Worm (Caenorhabditis elegans): ENCODE measurements around the gene F16B12.6.

F16B12.6 gene

DNA sequence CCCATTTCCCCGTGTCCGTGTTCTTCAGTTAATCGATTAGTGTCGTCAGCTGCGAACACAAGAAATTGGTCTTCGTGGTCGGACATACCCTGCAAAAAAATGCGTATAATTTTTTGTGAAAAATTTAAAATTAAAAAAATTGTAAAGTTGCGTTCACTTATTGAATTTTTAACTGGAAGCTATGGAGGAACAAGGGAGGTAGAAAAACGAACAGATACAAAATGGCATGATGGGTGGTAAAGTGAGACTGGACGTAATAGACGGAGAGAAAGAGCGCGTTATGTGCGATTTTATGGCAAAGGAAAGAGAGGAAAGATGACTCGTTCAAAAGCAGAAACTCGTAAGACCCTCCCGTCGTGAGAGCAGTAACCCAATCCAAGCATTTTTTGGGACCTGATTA, 17.9 kb upstream of the F16B12.6 start, which contains the start of gene C33G3.6:
C33G3.6 (minus strand) TSS at position 101 of the 400 bp plus-strand sequence.
- TF ChIP-seq cog-1 (tag; optimal IDR thresholded peaks at IDR 0.05): no peak

DNA sequence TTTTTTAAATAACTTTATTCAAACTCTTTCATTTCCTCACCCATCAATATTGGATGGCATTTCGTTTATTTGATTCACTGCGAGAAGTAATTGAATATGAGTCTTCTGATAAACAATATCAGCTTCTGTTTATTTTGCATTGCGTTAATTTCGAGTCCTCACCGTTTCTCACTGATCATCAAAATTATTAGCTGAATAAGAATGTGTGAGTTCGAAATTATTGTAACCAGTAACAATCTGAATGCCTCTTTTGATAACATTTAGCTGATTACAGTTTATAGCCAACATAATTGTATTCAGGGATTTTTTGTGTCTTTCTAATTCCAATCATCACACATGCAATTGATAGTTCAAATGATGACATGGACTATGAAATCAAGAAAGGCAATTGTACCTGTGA, 16.9 kb upstream of the F16B12.6 start, which contains the start of gene F16B12.1:
F16B12.1 (plus strand) TSS at position 301 of the 400 bp plus-strand sequence.
- TF ChIP-seq med-1 (GFP tag; optimal IDR thresholded peaks at IDR 0.05; ENCODE audit: insufficient read depth) (no peak), klf-2 (GFP tag; conservative IDR thresholded peaks at IDR 0.05) (no peak), ztf-23 (GFP tag; IDR thresholded peaks at IDR 0.05) (no peak), ztf-29 (GFP tag; IDR thresholded peaks at IDR 0.05) (no peak), ref-1 (GFP tag; conservative IDR thresholded peaks at IDR 0.05) (no peak), T22C8.4 (GFP tag; IDR thresholded peaks at IDR 0.05) (no peak), tab-1 (GFP tag; IDR thresholded peaks at IDR 0.05) (no peak), cog-1 (tag; optimal IDR thresholded peaks at IDR 0.05) (no peak), flt-1 (GFP tag; IDR thresholded peaks at IDR 0.05) (no peak)

DNA sequence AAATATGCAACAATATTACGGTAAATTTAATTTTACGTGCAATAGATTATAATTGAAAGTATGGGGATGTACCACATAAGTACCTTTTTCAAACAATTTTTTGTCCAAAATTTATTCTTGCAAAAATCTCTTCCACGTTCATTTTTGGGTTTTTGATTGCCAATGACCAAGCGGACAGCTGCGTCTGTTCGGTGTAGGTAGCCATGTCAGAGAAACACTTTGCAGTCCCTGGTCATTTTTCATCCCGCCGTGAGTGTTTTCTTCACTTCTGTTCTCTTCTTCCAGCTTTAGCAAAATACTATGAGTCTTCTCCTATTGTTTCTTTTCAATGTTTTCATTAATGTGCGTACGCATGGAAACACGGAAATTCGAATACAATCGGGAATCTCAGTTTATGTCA, 12.0 kb upstream of the F16B12.6 start, which contains the start of gene dsl-4:
dsl-4 (plus strand) TSS at position 301 of the 400 bp plus-strand sequence.
- TF ChIP-seq ref-1 (GFP tag; conservative IDR thresholded peaks at IDR 0.05) (no peak), tab-1 (GFP tag; IDR thresholded peaks at IDR 0.05) (no peak), ztf-29 (GFP tag; IDR thresholded peaks at IDR 0.05) (no peak), T22C8.4 (GFP tag; IDR thresholded peaks at IDR 0.05) (no peak), med-1 (GFP tag; optimal IDR thresholded peaks at IDR 0.05; ENCODE audit: insufficient read depth) (no peak), ztf-23 (GFP tag; IDR thresholded peaks at IDR 0.05) (no peak), flt-1 (GFP tag; IDR thresholded peaks at IDR 0.05) (no peak), cog-1 (tag; optimal IDR thresholded peaks at IDR 0.05) (no peak), klf-2 (GFP tag; conservative IDR thresholded peaks at IDR 0.05) (no peak)

DNA sequence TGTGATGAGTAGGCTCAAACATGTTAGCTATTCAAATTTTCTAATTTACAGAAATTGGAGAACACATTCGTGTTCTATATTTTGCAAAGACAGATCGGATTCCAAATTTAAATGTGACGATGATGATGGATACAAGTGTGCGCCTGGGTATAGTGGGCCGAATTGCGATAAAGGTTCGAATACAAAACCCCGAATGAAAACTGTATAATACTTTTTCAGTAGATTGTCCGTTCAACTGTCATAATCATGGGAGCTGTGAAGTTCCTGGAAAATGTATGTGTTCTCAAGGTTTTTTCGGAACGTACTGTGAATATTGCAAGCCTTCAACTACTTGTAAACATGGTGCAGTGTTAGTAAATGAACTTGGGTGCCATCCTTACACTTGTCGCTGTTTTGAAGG, 11.1 kb upstream of the F16B12.6 start:
- TF ChIP-seq ref-1 (GFP tag; conservative IDR thresholded peaks at IDR 0.05): no peak
- TF ChIP-seq T22C8.4 (GFP tag; IDR thresholded peaks at IDR 0.05): no peak
- no peak for TF ChIP-seq ztf-23 (GFP tag; IDR thresholded peaks at IDR 0.05)
- TF ChIP-seq ztf-29 (GFP tag; IDR thresholded peaks at IDR 0.05): no peak
- TF ChIP-seq cog-1 (tag; optimal IDR thresholded peaks at IDR 0.05): no peak
- TF ChIP-seq flt-1 (GFP tag; IDR thresholded peaks at IDR 0.05): no peak
- no peak for TF ChIP-seq tab-1 (GFP tag; IDR thresholded peaks at IDR 0.05)
- no peak for TF ChIP-seq klf-2 (GFP tag; conservative IDR thresholded peaks at IDR 0.05)
- no peak for TF ChIP-seq med-1 (GFP tag; optimal IDR thresholded peaks at IDR 0.05; ENCODE audit: insufficient read depth)

DNA sequence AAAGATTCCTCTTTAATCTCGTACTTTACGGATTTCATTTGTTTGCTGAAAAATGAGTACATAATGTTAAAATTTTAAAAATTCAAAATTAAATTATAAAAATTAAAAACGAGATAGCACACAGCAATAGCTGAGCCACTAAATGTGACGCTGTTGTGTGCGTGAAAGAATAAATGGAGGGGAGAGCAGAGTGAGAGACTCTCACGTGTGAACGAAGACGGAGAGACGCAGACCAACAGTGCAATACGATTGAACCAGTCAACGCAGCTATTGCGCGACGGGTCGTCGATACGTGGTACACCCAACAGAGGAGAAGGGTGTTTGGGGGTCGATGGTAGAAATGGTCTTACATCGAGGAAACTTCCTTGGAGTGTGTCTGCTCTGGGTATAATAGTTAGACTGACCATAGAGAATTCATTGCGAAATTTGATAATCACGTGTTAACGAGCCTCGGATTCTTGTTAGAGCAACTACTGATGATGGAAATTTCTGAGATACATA, 3.4 kb upstream of the F16B12.6 start, which contains the start of gene F16B12.4:
F16B12.4 (minus strand) TSS at position 51 of the 501 bp plus-strand sequence.
- no peak for TF ChIP-seq klf-2 (GFP tag; conservative IDR thresholded peaks at IDR 0.05)
- TF ChIP-seq T22C8.4 (GFP tag; IDR thresholded peaks at IDR 0.05): no peak
- no peak for TF ChIP-seq ztf-29 (GFP tag; IDR thresholded peaks at IDR 0.05)
- TF ChIP-seq cog-1 (tag; optimal IDR thresholded peaks at IDR 0.05): no peak
- no peak for TF ChIP-seq ref-1 (GFP tag; conservative IDR thresholded peaks at IDR 0.05)
- TF ChIP-seq tab-1 (GFP tag; IDR thresholded peaks at IDR 0.05): no peak
- no peak for TF ChIP-seq ztf-23 (GFP tag; IDR thresholded peaks at IDR 0.05)
- TF ChIP-seq flt-1 (GFP tag; IDR thresholded peaks at IDR 0.05): no peak
- no peak for TF ChIP-seq med-1 (GFP tag; optimal IDR thresholded peaks at IDR 0.05; ENCODE audit: insufficient read depth)

DNA sequence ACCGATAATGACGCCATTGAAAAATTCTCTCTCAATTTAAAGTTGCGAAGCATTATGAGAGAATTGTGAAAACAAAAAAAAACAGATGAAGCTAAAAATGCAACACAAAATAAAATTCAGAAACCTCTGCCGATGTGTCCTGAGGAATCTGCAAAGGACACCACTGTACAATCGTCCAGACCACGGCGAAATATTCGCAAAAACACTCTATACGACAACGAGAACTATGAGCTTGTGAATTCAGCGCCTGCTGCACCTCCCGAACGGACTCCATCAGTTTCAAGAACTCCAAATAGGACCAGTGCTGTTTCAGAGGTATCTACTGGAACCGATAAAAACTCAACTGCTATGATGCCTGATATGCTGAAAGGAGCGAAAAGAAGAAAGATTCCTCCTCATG, 358 bp downstream of the F16B12.6 start:
- TF ChIP-seq ref-1 (GFP tag; conservative IDR thresholded peaks at IDR 0.05): no peak

DNA sequence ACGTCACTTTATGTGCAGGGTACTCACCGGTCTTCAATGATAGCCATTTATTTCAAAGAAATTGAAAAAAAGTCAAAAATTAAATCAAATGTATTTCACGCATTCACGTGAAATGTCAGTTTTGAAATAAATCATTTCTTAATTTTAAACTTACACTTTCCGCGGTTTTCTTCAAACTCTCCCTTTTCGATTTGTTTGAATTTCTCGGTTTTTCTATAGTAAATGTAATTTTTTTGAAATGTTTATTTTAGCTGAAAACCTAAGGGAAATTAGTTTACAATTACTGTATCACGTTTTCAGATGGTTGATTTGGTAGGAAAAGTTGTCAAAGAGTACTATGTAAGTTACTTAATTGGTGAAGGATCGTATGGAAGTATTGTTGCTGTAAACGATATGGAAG, 6.1 kb downstream of the F16B12.6 start, which contains the start of gene F16B12.7:
F16B12.7 (plus strand) TSS at position 301 of the 400 bp plus-strand sequence.
- TF ChIP-seq T22C8.4 (GFP tag; IDR thresholded peaks at IDR 0.05): no peak
- TF ChIP-seq tab-1 (GFP tag; IDR thresholded peaks at IDR 0.05): no peak
- no peak for TF ChIP-seq ztf-29 (GFP tag; IDR thresholded peaks at IDR 0.05)
- no peak for TF ChIP-seq cog-1 (tag; optimal IDR thresholded peaks at IDR 0.05)
- no peak for TF ChIP-seq klf-2 (GFP tag; conservative IDR thresholded peaks at IDR 0.05)
- no peak for TF ChIP-seq flt-1 (GFP tag; IDR thresholded peaks at IDR 0.05)
- TF ChIP-seq ref-1 (GFP tag; conservative IDR thresholded peaks at IDR 0.05): no peak
- TF ChIP-seq med-1 (GFP tag; optimal IDR thresholded peaks at IDR 0.05; ENCODE audit: insufficient read depth): no peak
- TF ChIP-seq ztf-23 (GFP tag; IDR thresholded peaks at IDR 0.05): no peak

DNA sequence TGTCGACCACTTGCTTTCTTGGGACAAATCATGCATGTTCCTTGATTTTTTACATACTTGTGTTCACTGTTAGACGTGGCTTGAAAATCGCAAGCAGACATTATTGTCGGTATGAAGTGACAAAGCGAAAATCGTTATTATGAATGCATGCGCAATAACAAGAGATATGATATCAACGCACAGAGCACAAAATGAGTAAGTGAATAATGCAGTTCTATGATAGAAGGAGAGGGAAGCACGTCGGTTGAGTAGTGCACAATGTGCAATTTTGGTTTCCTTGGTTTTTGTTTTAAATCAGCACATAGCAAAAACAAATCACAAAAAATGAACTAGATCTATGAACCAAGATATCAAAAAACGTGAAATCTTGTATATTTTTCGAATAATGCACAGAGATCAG, 11.2 kb downstream of the F16B12.6 start, which contains the start of gene nhr-281:
nhr-281 (minus strand) TSS at position 101 of the 400 bp plus-strand sequence.
- TF ChIP-seq ref-1 (GFP tag; conservative IDR thresholded peaks at IDR 0.05) (no peak), tab-1 (GFP tag; IDR thresholded peaks at IDR 0.05) (no peak), flt-1 (GFP tag; IDR thresholded peaks at IDR 0.05) (no peak), cog-1 (tag; optimal IDR thresholded peaks at IDR 0.05) (no peak), ztf-23 (GFP tag; IDR thresholded peaks at IDR 0.05) (no peak), klf-2 (GFP tag; conservative IDR thresholded peaks at IDR 0.05) (no peak), med-1 (GFP tag; optimal IDR thresholded peaks at IDR 0.05; ENCODE audit: insufficient read depth) (no peak), T22C8.4 (GFP tag; IDR thresholded peaks at IDR 0.05) (no peak)

DNA sequence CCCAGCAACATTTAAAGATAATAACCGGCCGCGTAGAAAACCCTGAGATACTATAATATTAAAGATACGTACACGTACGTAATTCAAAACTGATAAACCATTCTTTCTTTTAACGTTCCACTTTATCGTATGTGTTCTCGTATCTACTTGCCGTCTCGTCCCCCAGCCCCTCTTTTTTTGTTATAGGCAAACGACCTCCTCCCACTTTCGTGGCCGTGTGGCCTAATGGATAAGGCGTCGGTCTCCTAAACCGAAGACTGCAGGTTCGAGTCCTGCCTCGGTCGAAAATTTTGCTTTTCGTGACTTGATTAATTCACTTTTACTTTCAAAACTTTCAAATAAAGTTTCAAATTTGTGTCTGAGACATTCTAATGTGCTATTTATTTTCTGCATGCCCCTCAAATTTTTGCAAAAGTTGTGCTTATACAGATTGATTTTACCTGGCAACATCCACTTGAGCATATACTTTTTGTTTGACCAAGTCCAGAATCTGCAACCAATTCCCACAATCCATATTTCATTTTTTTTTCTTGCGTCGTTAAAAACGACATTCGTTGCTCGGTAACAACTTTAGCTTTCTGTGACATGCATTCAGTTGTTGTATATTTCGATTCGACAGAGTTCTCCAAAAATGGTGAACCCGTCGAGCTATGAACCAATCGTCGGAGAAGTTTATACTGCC, 13.5 kb downstream of the F16B12.6 start, which contains the start of gene F28H6.7:
F28H6.7 (plus strand) TSS at position 632 of the 682 bp plus-strand sequence.
- TF ChIP-seq klf-2 (GFP tag; conservative IDR thresholded peaks at IDR 0.05): peak; percentile 87
- peak; percentile 12 for TF ChIP-seq cog-1 (tag; optimal IDR thresholded peaks at IDR 0.05)
- peak; percentile 60 for TF ChIP-seq med-1 (GFP tag; optimal IDR thresholded peaks at IDR 0.05; ENCODE audit: insufficient read depth)
- peak; percentile 98 for TF ChIP-seq tab-1 (GFP tag; IDR thresholded peaks at IDR 0.05)
- TF ChIP-seq T22C8.4 (GFP tag; IDR thresholded peaks at IDR 0.05): peak; percentile 92
- TF ChIP-seq ztf-29 (GFP tag; IDR thresholded peaks at IDR 0.05): peak; percentile 96
- peak; percentile 96 for TF ChIP-seq ztf-23 (GFP tag; IDR thresholded peaks at IDR 0.05)
- peak; percentile 98 for TF ChIP-seq ref-1 (GFP tag; conservative IDR thresholded peaks at IDR 0.05)
- peak; percentile 98 for TF ChIP-seq flt-1 (GFP tag; IDR thresholded peaks at IDR 0.05)
